Fruit fly (Drosophila melanogaster): ENCODE results near the gene CG31446.

DNA sequence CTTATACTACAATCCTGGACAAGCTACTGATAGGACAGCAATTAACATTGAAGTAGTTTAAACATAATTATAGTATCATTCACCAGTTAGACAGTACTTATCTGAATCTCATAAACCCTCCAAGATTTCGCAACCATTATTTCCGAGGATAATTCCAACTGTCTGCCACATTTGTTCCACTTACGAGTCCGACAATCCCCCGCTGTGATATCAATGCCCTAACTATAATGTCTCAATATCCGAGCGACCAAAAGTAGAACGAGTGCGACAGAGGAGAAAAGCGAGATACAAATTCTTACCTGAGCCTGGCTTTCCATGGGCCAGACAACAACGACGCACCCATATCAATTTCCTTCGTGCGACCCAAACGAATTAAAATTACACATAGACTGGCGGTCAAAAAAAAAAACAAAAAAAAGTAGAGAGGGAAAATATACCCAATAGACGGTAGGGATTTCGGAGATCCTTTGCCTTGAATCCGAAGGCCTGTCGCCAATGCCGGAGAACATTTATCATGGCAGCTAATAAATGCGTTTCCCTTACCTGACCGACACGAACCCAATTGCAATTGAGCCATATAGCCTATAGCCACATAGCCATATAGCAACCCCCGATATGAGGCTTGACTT, 23.9 kb upstream of the CG31446 start:
- TF ChIP-seq CG8478 (optimal IDR thresholded peaks at IDR 0.05) (no peak), CTCF (optimal IDR thresholded peaks at IDR 0.05) (no peak)
